Worm (Caenorhabditis elegans): Measurements from ENCODE around the gene Y37E11AL.2.

Gene Y37E11AL.2

ce11 chrIV:3742426-3742839 is 44.1 kb downstream of the Y37E11AL.2 start (continued):
- TF ChIP-seq ceh-8 (GFP tag; optimal IDR thresholded peaks at IDR 0.05), result peak; percentile 58
- no peak for TF ChIP-seq fkh-4 (tag; optimal IDR thresholded peaks at IDR 0.05; ENCODE audit: borderline replicate concordance)
- peak; percentile 67 for TF ChIP-seq hpl-2 (GFP tag; optimal IDR thresholded peaks at IDR 0.05)
- TF ChIP-seq sox-4 (tag; optimal IDR thresholded peaks at IDR 0.05), result peak; percentile 47
- TF ChIP-seq lir-3 (tag; optimal IDR thresholded peaks at IDR 0.05; ENCODE audit: poor library complexity), result peak; percentile 57
- TF ChIP-seq sptf-1 (tag; optimal IDR thresholded peaks at IDR 0.05), result no peak
- TF ChIP-seq zag-1 (tag; optimal IDR thresholded peaks at IDR 0.05), result no peak
- no peak for TF ChIP-seq tlp-1 (tag; optimal IDR thresholded peaks at IDR 0.05)
- TF ChIP-seq aly-2 (tag; optimal IDR thresholded peaks at IDR 0.05), result peak; percentile 57
- TF ChIP-seq ceh-90 (tag; optimal IDR thresholded peaks at IDR 0.05), result no peak
- peak; percentile 83 for TF ChIP-seq tbx-2 (tag; optimal IDR thresholded peaks at IDR 0.05)
- peak; percentile 75 to 81 for TF ChIP-seq lin-35 (GFP tag; optimal IDR thresholded peaks at IDR 0.05)
- peak; percentile 86 for TF ChIP-seq nhr-47 (tag; optimal IDR thresholded peaks at IDR 0.05)
- peak; percentile 7 for TF ChIP-seq fkh-10 (GFP tag; optimal IDR thresholded peaks at IDR 0.05)
- peak; percentile 76 for TF ChIP-seq lin-13 (GFP tag; optimal IDR thresholded peaks at IDR 0.05)
- TF ChIP-seq ets-5 (GFP tag; IDR thresholded peaks at IDR 0.05), result no peak
- peak; percentile 79 for TF ChIP-seq C16A3.4 (tag; optimal IDR thresholded peaks at IDR 0.05)
- TF ChIP-seq pax-3 (tag; optimal IDR thresholded peaks at IDR 0.05), result peak; percentile 24
- peak in 1 of 2 experiments; percentile 70 for TF ChIP-seq egl-27 (tag; optimal IDR thresholded peaks at IDR 0.05)
- peak; percentile 80 for TF ChIP-seq nhr-77 (tag; optimal IDR thresholded peaks at IDR 0.05)
- TF ChIP-seq nhr-85 (tag), result peak; percentile 97
- TF ChIP-seq elt-3 (tag; optimal IDR thresholded peaks at IDR 0.05), result peak in 2 of 6 experiments; percentile 46 to 58
- no peak for TF ChIP-seq C04F5.9 (tag; optimal IDR thresholded peaks at IDR 0.05)
- no peak for TF ChIP-seq C34B4.2 (tag; optimal IDR thresholded peaks at IDR 0.05)
- TF ChIP-seq isw-1 (GFP tag; IDR thresholded peaks at IDR 0.05), result peak; percentile 71
- peak; percentile 94 for TF ChIP-seq snu-23 (GFP tag; optimal IDR thresholded peaks at IDR 0.05)
- peak; percentile 27; the same call in 1 of the 2 replicates for TF ChIP-seq grh-1 (GFP tag; IDR thresholded peaks at IDR 0.05)
- TF ChIP-seq ceh-82 (tag; optimal IDR thresholded peaks at IDR 0.05), result peak; percentile 59 to 70 (median 60)
- peak; percentile 89 for TF ChIP-seq rnt-1 (tag; optimal IDR thresholded peaks at IDR 0.05)
- peak; percentile 83 to 93 for TF ChIP-seq efl-1 (optimal IDR thresholded peaks at IDR 0.05)
- peak; percentile 57 to 95 for TF ChIP-seq efl-1 (GFP tag; optimal IDR thresholded peaks at IDR 0.05 in 1 of 2)
- TF ChIP-seq elt-2 (tag; optimal IDR thresholded peaks at IDR 0.05), result peak; percentile 41
- no peak for TF ChIP-seq nhr-12 (tag; optimal IDR thresholded peaks at IDR 0.05)
- TF ChIP-seq hlh-4 (tag; optimal IDR thresholded peaks at IDR 0.05), result no peak
- no peak for TF ChIP-seq nhr-76 (tag; optimal IDR thresholded peaks at IDR 0.05)
- TF ChIP-seq ztf-4 (tag; optimal IDR thresholded peaks at IDR 0.05), result peak; percentile 86
- peak; percentile 94 for TF ChIP-seq nhr-71 (tag; optimal IDR thresholded peaks at IDR 0.05)
- peak; percentile 58 for TF ChIP-seq lin-39 (tag; optimal IDR thresholded peaks at IDR 0.05)
- TF ChIP-seq fkh-8 (tag; optimal IDR thresholded peaks at IDR 0.05), result peak; percentile 79
- peak; percentile 46 for TF ChIP-seq F16B12.6 (tag; optimal IDR thresholded peaks at IDR 0.05)
- peak; percentile 74 for TF ChIP-seq unc-86 (tag; optimal IDR thresholded peaks at IDR 0.05)
- peak; percentile 98 for TF ChIP-seq lin-14 (GFP tag; optimal IDR thresholded peaks at IDR 0.05)
- TF ChIP-seq unc-98 (GFP tag; IDR thresholded peaks at IDR 0.05), result no peak
- peak; percentile 80 for TF ChIP-seq nhr-237 (tag; optimal IDR thresholded peaks at IDR 0.05)
- TF ChIP-seq nhr-20 (tag; optimal IDR thresholded peaks at IDR 0.05), result peak; percentile 89
- TF ChIP-seq egl-13 (tag; optimal IDR thresholded peaks at IDR 0.05), result peak; percentile 52
- peak in 1 of 2 experiments; percentile 27 for TF ChIP-seq ztf-11 (tag; optimal IDR thresholded peaks at IDR 0.05)
- no peak for TF ChIP-seq ceh-63 (GFP tag; optimal IDR thresholded peaks at IDR 0.05)
- no peak for TF ChIP-seq nhr-84 (tag; optimal IDR thresholded peaks at IDR 0.05)
- TF ChIP-seq efl-3 (GFP tag; optimal IDR thresholded peaks at IDR 0.05), result no peak
- no peak for TF ChIP-seq sup-37 (GFP tag; optimal IDR thresholded peaks at IDR 0.05)
- TF ChIP-seq nhr-19 (GFP tag; conservative IDR thresholded peaks at IDR 0.05), result peak; percentile 84
- TF ChIP-seq lin-15B (tag; optimal IDR thresholded peaks at IDR 0.05), result no peak
